Worm (Caenorhabditis elegans) whole organism, young adult: Measurements from ENCODE around the gene dpy-23.

Experiments used
- F39B2.1 ChIP-seq: fragments of 200-800 bp; sonication (Bioruptor generic); IDR thresholded peaks from 2 replicates; pipeline ENCODE4 v1.3.6; 2022; ENCODE audit warnings: missing genetic modification reagents, missing genetic modification characterization, missing compliant biosample characterization
- athp-1 ChIP-seq: sonication (generic microtip); optimal IDR thresholded peaks from 2 replicates; lab custom pipeline; 2017; ENCODE audit warnings: mild to moderate bottlenecking, missing genetic modification characterization, missing compliant biosample characterization
- ceh-79 ChIP-seq: sonication (generic microtip); optimal IDR thresholded peaks from 2 replicates; lab custom pipeline; 2017; ENCODE audit warnings: mild to moderate bottlenecking, missing genetic modification characterization, missing compliant biosample characterization
- gei-17 ChIP-seq: fragments of 200-800 bp; sonication (Bioruptor generic); optimal IDR thresholded peaks from 2 replicates; lab custom pipeline; 2018; ENCODE audit warnings: mild to moderate bottlenecking, missing genetic modification characterization, missing compliant biosample characterization
- lin-35 ChIP-seq, 3 experiments: fragments of 150-350 bp in 2 of 3; sonication (generic microtip) in 1 of 3; optimal IDR thresholded peaks; 2 replicates each; lab custom pipeline; 2014 to 2018; ENCODE audit warnings: missing biosample characterization in 3 of 3, missing genetic modification characterization in 3 of 3, missing genetic modification reagents in 3 of 3
- nfya-2 ChIP-seq: fragments of 200-800 bp; sonication (Bioruptor generic); IDR thresholded peaks from 2 replicates; pipeline ENCODE4 v1.3.6; 2022; ENCODE audit warnings: missing genetic modification reagents, missing genetic modification characterization, missing compliant biosample characterization
- snpc-1.1 ChIP-seq: sonication (generic microtip); optimal IDR thresholded peaks from 2 replicates; lab custom pipeline; 2017; ENCODE audit warnings: missing genetic modification characterization, mild to moderate bottlenecking, missing compliant biosample characterization, antibody characterized with exemption, moderate library complexity, missing genotype, missing genetic modification reagents; ENCODE audit not compliant: insufficient read depth
- snpc-4 ChIP-seq, 5 experiments: fragments of 150-350 bp in 1 of 5; sonication (generic microtip) in 4 of 5; optimal IDR thresholded peaks; 2 replicates each; lab custom pipeline; 2014 to 2018; ENCODE audit warnings: missing genetic modification characterization in 5 of 5, missing biosample characterization in 3 of 5, antibody characterized with exemption in 2 of 5, mild to moderate bottlenecking in 2 of 5, missing compliant biosample characterization in 2 of 5, missing genotype in 2 of 5, moderate library complexity in 2 of 5, missing genetic modification reagents in 1 of 5
- unc-62 ChIP-seq: fragments of 150-350 bp; optimal IDR thresholded peaks from 2 replicates; lab custom pipeline; 2014; ENCODE audit warnings: missing biosample characterization, missing genetic modification reagents, missing genetic modification characterization

ce11 chrX:4418751-4419150 is 29.6 kb downstream of the dpy-23 start, which contains the start of gene dop-1:
- TF ChIP-seq snpc-1.1 (tag; lab: Kevin White, UChicago) (no peak), lin-35 (GFP tag; optimal IDR thresholded peaks at IDR 0.05; lab: Kevin White, UChicago) (no peak), nfya-2 (no peak), unc-62 (GFP tag; lab: Kevin White, UChicago) (no peak), gei-17 (GFP tag; lab: Kevin White, UChicago) (no peak), athp-1 (tag; lab: Kevin White, UChicago) (no peak), F39B2.1 (no peak), snpc-4 (GFP tag; optimal IDR thresholded peaks at IDR 0.05; lab: Kevin White, UChicago) (no peak), snpc-4 (tag; optimal IDR thresholded peaks at IDR 0.05; lab: Kevin White, UChicago) (no peak), ceh-79 (no peak)
